Fruit fly (Drosophila melanogaster) whole organism, embryonic: ENCODE measurements around the gene Atu.

Experiments used
- Asciz ChIP-seq: fragments of 200-800 bp; sonication (Bioruptor generic); optimal IDR thresholded peaks from 2 replicates; lab custom pipeline; 2017; ENCODE audit warnings: missing biosample characterization, mild to moderate bottlenecking, missing genetic modification characterization, missing genetic modification reagents
- CG10543 ChIP-seq: fragments of 200-800 bp; sonication (Bioruptor generic); optimal IDR thresholded peaks from 3 replicates; lab custom pipeline; 2017; ENCODE audit warnings: missing biosample characterization, mild to moderate bottlenecking, missing genetic modification characterization, moderate library complexity
- CG10979 ChIP-seq: fragments of 200-800 bp; sonication (Bioruptor generic); optimal IDR thresholded peaks from 2 replicates; lab custom pipeline; 2018; ENCODE audit warnings: missing biosample characterization, mild to moderate bottlenecking, missing genetic modification characterization, moderate library complexity
- CG11456 ChIP-seq: fragments of 200-800 bp; sonication (Bioruptor generic); IDR thresholded peaks from 3 replicates; pipeline ENCODE4 v1.3.6; 2022; ENCODE audit warnings: missing biosample characterization, missing genetic modification characterization
- CG11695 ChIP-seq: fragments of 200-800 bp; sonication (Bioruptor generic); IDR thresholded peaks from 3 replicates; pipeline ENCODE4 v1.3.6; 2022; ENCODE audit warnings: missing biosample characterization, missing genetic modification characterization
- CG13123 ChIP-seq: fragments of 200-800 bp; sonication (Bioruptor generic); optimal IDR thresholded peaks from 2 replicates; lab custom pipeline; 2016; ENCODE audit warnings: missing biosample characterization, missing genetic modification characterization
- CG14710 ChIP-seq: fragments of 200-800 bp; sonication (Bioruptor generic); optimal IDR thresholded peaks from 3 replicates; lab custom pipeline; 2019; ENCODE audit warnings: missing biosample characterization, mild to moderate bottlenecking, missing genetic modification characterization, moderate library complexity
- CG15073 ChIP-seq: fragments of 200-800 bp; sonication (Bioruptor generic); optimal IDR thresholded peaks from 2 replicates; lab custom pipeline; 2016; ENCODE audit warnings: missing biosample characterization, missing genetic modification characterization
- CG16813 ChIP-seq: fragments of 200-800 bp; sonication (Bioruptor generic); IDR thresholded peaks from 3 replicates; pipeline ENCODE4 v1.3.6; 2022; ENCODE audit warnings: missing biosample characterization, missing genetic modification characterization; ENCODE audit not compliant: partially characterized antibody
- CG17359 ChIP-seq: fragments of 200-800 bp; sonication (Bioruptor generic); optimal IDR thresholded peaks from 3 replicates; lab custom pipeline; 2018; ENCODE audit warnings: missing biosample characterization, mild to moderate bottlenecking, missing genetic modification characterization, moderate library complexity
- CG17385 ChIP-seq: fragments of 200-800 bp; sonication (Bioruptor generic); optimal IDR thresholded peaks from 3 replicates; lab custom pipeline; 2018; ENCODE audit warnings: missing biosample characterization, mild to moderate bottlenecking, missing genetic modification characterization
- CG18764 ChIP-seq: fragments of 200-800 bp; sonication (Bioruptor generic); optimal IDR thresholded peaks from 3 replicates; lab custom pipeline; 2016; ENCODE audit warnings: missing biosample characterization, missing genetic modification characterization
- CG2678 ChIP-seq: fragments of 200-800 bp; sonication (Bioruptor generic); optimal IDR thresholded peaks from 3 replicates; lab custom pipeline; 2019; ENCODE audit warnings: missing biosample characterization, mild to moderate bottlenecking, missing genetic modification characterization, moderate library complexity
- CG2875 ChIP-seq: fragments of 200-800 bp; sonication (Bioruptor generic); optimal IDR thresholded peaks from 2 replicates; lab custom pipeline; 2017; ENCODE audit warnings: missing biosample characterization, mild to moderate bottlenecking, missing genetic modification characterization, missing genetic modification reagents
- CG3281 ChIP-seq: fragments of 200-800 bp; sonication (Bioruptor generic); optimal IDR thresholded peaks from 3 replicates; lab custom pipeline; 2017; ENCODE audit warnings: missing biosample characterization, mild to moderate bottlenecking, missing genetic modification characterization
- CG4820 ChIP-seq: fragments of 200-800 bp; sonication (Bioruptor generic); optimal IDR thresholded peaks from 3 replicates; lab custom pipeline; 2016; ENCODE audit warnings: missing biosample characterization, missing genetic modification characterization
- CG6654 ChIP-seq: fragments of 200-800 bp; sonication (Bioruptor generic); optimal IDR thresholded peaks from 2 replicates; lab custom pipeline; 2017; ENCODE audit warnings: missing biosample characterization, mild to moderate bottlenecking, missing genetic modification characterization
- CG7839 ChIP-seq: fragments of 200-800 bp; sonication (Bioruptor generic); optimal IDR thresholded peaks from 3 replicates; lab custom pipeline; 2018; ENCODE audit warnings: missing biosample characterization, mild to moderate bottlenecking, missing genetic modification characterization, moderate library complexity
- CG7928 ChIP-seq: fragments of 200-800 bp; sonication (Bioruptor generic); optimal IDR thresholded peaks from 2 replicates; lab custom pipeline; 2017; ENCODE audit warnings: missing biosample characterization, mild to moderate bottlenecking, missing genetic modification characterization
- D ChIP-seq, 2 experiments: fragments of 200-800 bp in 1 of 2; fragments of >200 bp in 1 of 2; sonication (Bioruptor generic) in 1 of 2; optimal IDR thresholded peaks; 2 replicates in 1 of 2; 3 replicates in 1 of 2; lab custom pipeline; 2017; ENCODE audit warnings: mild to moderate bottlenecking in 1 of 2, missing biosample characterization in 1 of 2, missing genetic modification characterization in 1 of 2, missing genetic modification reagents in 1 of 2
- Dbx ChIP-seq: fragments of 200-800 bp; sonication (Bioruptor generic); IDR thresholded peaks from 3 replicates; pipeline ENCODE4 v1.3.6; 2022; ENCODE audit warnings: missing biosample characterization, missing genetic modification characterization
- Dip3 ChIP-seq: fragments of 200-800 bp; sonication (Bioruptor generic); optimal IDR thresholded peaks from 3 replicates; lab custom pipeline; 2016; ENCODE audit warnings: missing biosample characterization, missing genetic modification characterization
- Kr ChIP-seq: fragments of 200-800 bp; sonication (Bioruptor generic); optimal IDR thresholded peaks from 2 replicates; lab custom pipeline; 2017; ENCODE audit warnings: missing biosample characterization, mild to moderate bottlenecking, missing genetic modification characterization
- Lhr ChIP-seq: fragments of 200-800 bp; sonication (Bioruptor generic); optimal IDR thresholded peaks from 3 replicates; lab custom pipeline; 2017; ENCODE audit warnings: mild to moderate bottlenecking, missing biosample characterization, missing genetic modification reagents, missing genetic modification characterization
- MBD-R2 ChIP-seq: fragments of 200-800 bp; sonication (Bioruptor generic); IDR thresholded peaks from 2 replicates; pipeline ENCODE4 v1.3.6; 2022; ENCODE audit warnings: missing biosample characterization, missing genetic modification characterization
- Med ChIP-seq: fragments of 200-800 bp; sonication (Bioruptor generic); peaks from one replicate; lab custom pipeline; 2016; ENCODE audit warnings: missing biosample characterization, missing genetic modification characterization, mild to moderate bottlenecking, inconsistent platforms, moderate library complexity
- NC2β ChIP-seq: fragments of 200-800 bp; sonication (Bioruptor generic); optimal IDR thresholded peaks from 2 replicates; lab custom pipeline; 2016; ENCODE audit warnings: missing biosample characterization, missing genetic modification characterization
- NfI ChIP-seq: fragments of 200-800 bp; sonication (Bioruptor generic); optimal IDR thresholded peaks from 3 replicates; lab custom pipeline; 2018; ENCODE audit warnings: missing biosample characterization, mild to moderate bottlenecking, missing genetic modification characterization, moderate library complexity
- Scr ChIP-seq: fragments of 200-800 bp; sonication (Bioruptor generic); IDR thresholded peaks from 2 replicates; pipeline ENCODE4 v1.3.6; 2022; ENCODE audit warnings: missing biosample characterization, missing genetic modification characterization; ENCODE audit not compliant: partially characterized antibody
- Sry-β ChIP-seq: fragments of 200-800 bp; sonication (Bioruptor generic); optimal IDR thresholded peaks from 2 replicates; lab custom pipeline; 2018; ENCODE audit warnings: missing biosample characterization, mild to moderate bottlenecking, missing genetic modification characterization, moderate library complexity
- Ssrp ChIP-seq: fragments of 200-800 bp; sonication (Bioruptor generic); optimal IDR thresholded peaks from 2 replicates; lab custom pipeline; 2018; ENCODE audit warnings: missing biosample characterization, mild to moderate bottlenecking, missing genetic modification characterization, moderate library complexity
- YL-1 ChIP-seq: fragments of 200-800 bp; sonication (Bioruptor generic); optimal IDR thresholded peaks from 3 replicates; lab custom pipeline; 2017; ENCODE audit warnings: missing biosample characterization, mild to moderate bottlenecking, missing genetic modification characterization
- ase ChIP-seq: fragments of 200-800 bp; sonication (Bioruptor generic); IDR thresholded peaks from 3 replicates; pipeline ENCODE4 v1.3.6; 2022; ENCODE audit warnings: missing biosample characterization, missing genetic modification characterization
- az2 ChIP-seq: fragments of 200-800 bp; sonication (Bioruptor generic); optimal IDR thresholded peaks from 3 replicates; lab custom pipeline; 2016; ENCODE audit warnings: missing biosample characterization, missing genetic modification characterization
- btn ChIP-seq: fragments of 200-800 bp; sonication (Bioruptor generic); optimal IDR thresholded peaks from 2 replicates; lab custom pipeline; 2016; ENCODE audit warnings: missing biosample characterization, missing genetic modification characterization
- dpn ChIP-seq, 2 experiments: fragments of 200-800 bp; sonication (Bioruptor generic); optimal IDR thresholded peaks; 3 replicates each; lab custom pipeline; 2016; ENCODE audit warnings: missing biosample characterization in 2 of 2, missing genetic modification characterization in 2 of 2
- ems ChIP-seq: fragments of 200-800 bp; sonication (Bioruptor generic); optimal IDR thresholded peaks from 3 replicates; lab custom pipeline; 2016; ENCODE audit warnings: missing biosample characterization, missing genetic modification characterization
- gfzf ChIP-seq: fragments of 200-800 bp; sonication (Bioruptor generic); optimal IDR thresholded peaks from 2 replicates; lab custom pipeline; 2016; ENCODE audit warnings: missing biosample characterization, mild to moderate bottlenecking, missing genetic modification characterization, moderate library complexity
- lilli ChIP-seq: fragments of 200-800 bp; sonication (Bioruptor generic); optimal IDR thresholded peaks from 3 replicates; lab custom pipeline; 2016; ENCODE audit warnings: missing biosample characterization, missing genetic modification characterization
- lov ChIP-seq, 2 experiments: fragments of 200-800 bp in 1 of 2; fragments of >200 bp in 1 of 2; sonication (Bioruptor generic) in 1 of 2; IDR thresholded peaks in 1 of 2; optimal IDR thresholded peaks in 1 of 2; 2 replicates in 1 of 2; 3 replicates in 1 of 2; pipeline versions ENCODE4 v1.3.6 to Lab custom; 2017 to 2022; ENCODE audit warnings: missing biosample characterization in 1 of 2, missing genetic modification characterization in 1 of 2
- otp ChIP-seq: fragments of 200-800 bp; sonication (Bioruptor generic); IDR thresholded peaks from 3 replicates; pipeline ENCODE4, ENCODE4 v1.3.6; 2022; ENCODE audit warnings: missing biosample characterization, missing genetic modification characterization
- pzg ChIP-seq: fragments of 200-800 bp; sonication (Bioruptor generic); optimal IDR thresholded peaks from 3 replicates; lab custom pipeline; 2018; ENCODE audit warnings: missing biosample characterization, mild to moderate bottlenecking, missing genetic modification characterization, moderate library complexity
- sc ChIP-seq, 3 experiments: fragments of >200 bp in 2 of 3; fragments of 200-800 bp in 1 of 3; sonication (Bioruptor generic) in 1 of 3; optimal IDR thresholded peaks; 2 replicates in 2 of 3; 3 replicates in 1 of 3; lab custom pipeline; 2017; ENCODE audit warnings: mild to moderate bottlenecking in 1 of 3, missing biosample characterization in 1 of 3, missing genetic modification characterization in 1 of 3, missing genetic modification reagents in 1 of 3
- sens-2 ChIP-seq: fragments of 200-800 bp; sonication (Bioruptor generic); IDR thresholded peaks from 2 replicates; pipeline ENCODE4 v1.3.6; 2022; ENCODE audit warnings: missing biosample characterization, missing genetic modification characterization
- sqz ChIP-seq: fragments of 200-800 bp; sonication (Bioruptor generic); optimal IDR thresholded peaks from 3 replicates; lab custom pipeline; 2018; ENCODE audit warnings: missing biosample characterization, mild to moderate bottlenecking, missing genetic modification characterization
- sug ChIP-seq: fragments of 200-800 bp; optimal IDR thresholded peaks from 2 replicates; lab custom pipeline; 2019; ENCODE audit warnings: missing biosample characterization, mild to moderate bottlenecking, missing genetic modification characterization, moderate library complexity

Gene Atu

DNA sequence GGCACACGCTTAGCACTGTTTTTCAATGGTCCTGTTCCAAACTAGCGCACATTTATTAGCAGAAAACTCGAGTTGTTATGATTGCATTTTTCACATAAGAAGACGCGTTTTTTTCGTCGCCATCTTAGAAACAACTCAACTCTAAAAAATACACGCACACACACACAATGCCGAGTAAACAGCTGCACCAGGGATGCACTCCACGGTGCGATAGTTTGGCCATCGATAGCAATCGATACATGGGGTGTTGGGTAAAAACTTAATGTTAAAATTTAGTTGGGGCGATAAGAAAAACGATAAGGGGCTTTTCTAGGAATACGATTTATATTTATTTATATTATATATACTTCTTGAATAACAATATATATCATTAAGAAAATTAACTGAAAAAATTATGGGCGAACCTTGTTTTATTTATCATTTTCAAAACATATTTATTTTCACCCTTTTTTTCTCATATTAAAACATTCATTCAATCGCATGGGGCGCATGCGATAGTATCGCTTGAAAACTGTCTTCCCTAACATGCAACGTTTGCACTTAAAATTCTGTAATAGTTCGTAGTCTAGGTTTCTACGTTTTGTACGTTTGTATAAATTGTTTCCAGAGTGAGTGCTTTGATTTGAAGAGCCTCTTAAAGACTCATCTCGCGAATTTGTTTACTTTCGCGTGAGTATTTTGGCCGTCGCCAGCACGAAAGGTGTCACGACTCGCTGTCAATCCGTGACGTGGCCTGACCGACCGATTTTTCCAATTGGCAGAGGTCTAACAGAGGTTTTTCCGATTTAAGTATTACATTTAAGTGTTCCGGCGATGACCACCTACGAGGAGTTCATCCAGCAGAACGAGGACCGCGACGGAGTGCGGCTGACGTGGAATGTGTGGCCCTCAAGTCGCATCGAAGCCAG is 35.7 kb downstream of the Atu start, which contains the start of the genes MTA1-like and Sec23 (continued):
- TF ChIP-seq ems (no peak), CG15073 (GFP tag; lab: Kevin White, UChicago) (no peak), D (optimal IDR thresholded peaks at IDR 0.05; lab: Kevin White, UChicago) (no peak), D (GFP tag; optimal IDR thresholded peaks at IDR 0.05; lab: Kevin White, UChicago) (peak; percentile 18), sqz (GFP tag; lab: Kevin White, UChicago) (peak; percentile 92), CG6654 (GFP tag; lab: Kevin White, UChicago) (no peak), CG7928 (GFP tag; lab: Kevin White, UChicago) (peak; percentile 91), az2 (GFP tag; lab: Kevin White, UChicago) (peak; percentile 44), sug (peak; percentile 64), Scr (peak; percentile 98), CG17359 (tag; lab: Kevin White, UChicago) (peak; percentile 16), Lhr (GFP tag; lab: Kevin White, UChicago) (peak; percentile 4), NC2β (peak; percentile 1), CG16813 (GFP tag; lab: Robert Waterston, UW) (peak; percentile 98), pzg (peak; percentile 66), CG10543 (GFP tag; lab: Kevin White, UChicago) (peak; percentile 66), lov (optimal IDR thresholded peaks at IDR 0.05; lab: Kevin White, UChicago) (no peak), lov (GFP tag; IDR thresholded peaks at IDR 0.05; lab: Robert Waterston, UW) (no peak), CG10979 (peak; percentile 37), CG17385 (GFP tag; lab: Kevin White, UChicago) (peak; percentile 29), CG14710 (tag; lab: Kevin White, UChicago) (peak; percentile 85), lilli (peak; percentile 65), Asciz (GFP tag; lab: Kevin White, UChicago) (no peak), CG2875 (GFP tag; lab: Kevin White, UChicago) (no peak), CG2678 (peak; percentile 65), sens-2 (GFP tag; lab: Robert Waterston, UW) (no peak), Dip3 (GFP tag; lab: Kevin White, UChicago) (peak; percentile 5), MBD-R2 (GFP tag; lab: Robert Waterston, UW) (peak; percentile 22; the same call in 1 of the 2 replicates), Ssrp (tag; lab: Kevin White, UChicago) (peak; percentile 36), Med (GFP tag; lab: Kevin White, UChicago) (peak; percentile 80), gfzf (GFP tag; lab: Kevin White, UChicago) (peak; percentile 13), otp (GFP tag; lab: Robert Waterston, UW) (no peak), sc (optimal IDR thresholded peaks at IDR 0.05; lab: Kevin White, UChicago) (no peak), sc (GFP tag; optimal IDR thresholded peaks at IDR 0.05; lab: Kevin White, UChicago) (peak; percentile 35), ase (no peak), Sry-β (GFP tag; lab: Kevin White, UChicago) (peak; percentile 53), Kr (GFP tag; lab: Kevin White, UChicago) (peak; percentile 21), Dbx (GFP tag; lab: Robert Waterston, UW) (0 out of 3 replicates have a peak, but pooled peaks have one; percentile 20), CG13123 (GFP tag; lab: Kevin White, UChicago) (peak; percentile 12), dpn (GFP tag; optimal IDR thresholded peaks at IDR 0.05; lab: Kevin White, UChicago) (peak; percentile 42 to 58), YL-1 (GFP tag; lab: Kevin White, UChicago) (peak; percentile 80), NfI (peak; percentile 33), CG7839 (tag; lab: Kevin White, UChicago) (peak; percentile 68), CG18764 (GFP tag; lab: Kevin White, UChicago) (peak; percentile 36), CG11695 (0 out of 3 replicates have a peak, but pooled peaks have one; percentile 27), CG4820 (GFP tag; lab: Kevin White, UChicago) (peak; percentile 34), CG11456 (peak; percentile 45; the same call in 1 of the 3 replicates), btn (no peak), CG3281 (GFP tag; lab: Kevin White, UChicago) (peak; percentile 4)
